Worm (Caenorhabditis elegans): ENCODE data around the gene srh-185.
"Not testable (repeated sequence)": the region's sequence is repeated elsewhere in the genome, so short reads cannot be mapped to it uniquely, and the experiment has no call there.

srh-185 gene

DNA sequence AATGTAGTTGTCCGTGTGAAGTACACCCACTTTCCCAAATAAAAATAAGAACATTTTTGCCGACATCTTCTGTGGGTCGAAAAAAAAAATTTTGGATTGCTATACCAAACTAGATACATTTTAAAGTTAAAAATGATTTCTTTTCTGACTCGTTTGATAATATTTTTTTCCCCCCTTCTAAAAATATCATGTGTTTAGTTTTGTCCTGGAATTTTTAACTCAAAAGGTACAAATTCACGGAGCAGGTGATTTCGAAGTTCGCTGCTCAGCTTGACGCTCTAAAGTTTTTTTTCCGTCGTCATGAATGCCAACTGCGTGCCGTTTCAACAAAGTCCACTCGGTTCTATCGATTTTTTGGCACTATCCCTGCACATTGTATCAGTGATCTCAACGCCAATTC lies at the start of gene srh-185:
srh-185 (plus strand) TSS at position 301 of the 400 bp plus-strand sequence.
- no peak for TF ChIP-seq unc-62 (GFP tag; optimal IDR thresholded peaks at IDR 0.05)

DNA sequence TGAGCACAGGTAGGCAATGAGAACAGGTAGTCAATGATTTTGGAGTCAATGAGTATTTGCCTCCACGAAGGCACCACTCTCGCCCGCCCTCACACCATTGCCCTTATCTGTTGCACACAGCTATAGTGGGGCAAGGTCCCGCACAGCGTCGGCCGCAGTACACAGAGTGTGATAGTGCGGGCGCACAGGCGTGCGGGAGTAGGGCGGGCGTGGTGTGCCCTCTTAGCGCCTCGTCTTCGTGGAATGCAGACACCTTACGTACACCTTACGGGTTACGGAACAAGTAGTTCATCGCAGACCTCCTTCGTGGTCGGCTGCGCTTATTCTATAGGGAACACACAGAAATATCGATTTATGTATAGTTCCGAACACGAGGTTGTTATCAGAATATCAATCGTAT lies 48.1 kb upstream of the srh-185 start:
- TF ChIP-seq unc-62 (GFP tag; optimal IDR thresholded peaks at IDR 0.05): no peak

DNA sequence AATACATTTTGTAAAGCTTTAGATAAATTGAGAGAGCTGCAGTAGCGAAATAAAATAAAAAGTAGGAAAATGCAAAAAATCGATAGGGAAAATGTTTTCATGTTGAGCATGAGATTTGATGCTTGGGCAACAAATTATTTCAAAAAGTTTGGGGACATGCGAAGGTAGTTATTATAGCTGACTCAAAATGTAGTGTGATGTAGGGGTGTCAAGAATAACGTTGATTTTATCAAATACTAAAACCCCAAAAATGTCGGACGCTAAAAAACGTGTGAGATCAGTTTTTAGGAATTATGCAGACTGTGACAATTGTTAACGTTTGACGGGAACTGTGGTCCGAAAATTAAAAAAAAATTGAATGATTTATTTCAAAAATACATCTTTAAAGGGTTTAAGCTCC lies 44.7 kb upstream of the srh-185 start, which contains the start of gene irld-12:
irld-12 (minus strand) TSS at position 101 of the 400 bp plus-strand sequence.
- no peak for TF ChIP-seq unc-62 (GFP tag; optimal IDR thresholded peaks at IDR 0.05)

DNA sequence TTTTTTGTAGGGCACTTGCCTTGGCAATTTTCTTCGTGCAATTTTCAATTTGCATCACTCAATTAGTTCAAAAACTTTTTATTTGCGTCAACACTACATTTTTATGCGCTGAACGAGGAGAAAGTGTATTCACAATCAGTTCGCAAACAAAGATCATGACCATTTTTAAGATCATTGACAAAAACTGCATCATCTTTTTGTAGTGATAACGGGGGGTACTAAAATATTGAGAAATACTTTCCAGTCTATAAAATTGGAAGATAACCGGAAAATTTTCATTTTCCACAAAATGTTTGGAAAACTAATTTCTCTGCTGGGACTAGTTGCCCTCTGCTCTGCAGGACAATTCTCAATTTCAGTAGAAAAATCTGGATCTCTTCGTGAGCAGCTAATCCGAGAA lies 41.8 kb upstream of the srh-185 start, which contains the start of gene asp-8:
asp-8 (plus strand) TSS at position 276 of the 400 bp plus-strand sequence.
- no peak for TF ChIP-seq unc-62 (GFP tag; optimal IDR thresholded peaks at IDR 0.05)

DNA sequence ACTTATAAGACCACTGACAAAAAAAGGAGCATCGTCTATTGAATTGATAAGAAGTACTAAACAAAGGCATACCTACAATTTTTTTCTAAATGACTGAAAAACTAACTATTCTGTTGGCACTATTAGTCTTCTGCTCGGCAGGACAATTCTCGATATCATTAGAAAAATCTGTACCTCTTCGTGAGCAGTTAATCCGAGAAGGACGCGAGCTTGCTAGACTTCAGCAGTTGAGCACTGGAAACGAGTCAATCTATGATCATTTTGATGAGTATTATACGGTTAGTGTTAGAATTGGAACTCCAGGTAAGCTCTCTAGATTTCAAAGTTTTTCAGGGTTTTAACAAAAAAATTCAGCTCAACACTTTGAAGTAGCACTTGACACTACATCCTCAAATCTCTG lies 37.8 kb upstream of the srh-185 start, which contains the start of gene asp-7:
asp-7 (plus strand) TSS at position 81 of the 400 bp plus-strand sequence.
- TF ChIP-seq unc-62 (GFP tag; optimal IDR thresholded peaks at IDR 0.05): no peak

DNA sequence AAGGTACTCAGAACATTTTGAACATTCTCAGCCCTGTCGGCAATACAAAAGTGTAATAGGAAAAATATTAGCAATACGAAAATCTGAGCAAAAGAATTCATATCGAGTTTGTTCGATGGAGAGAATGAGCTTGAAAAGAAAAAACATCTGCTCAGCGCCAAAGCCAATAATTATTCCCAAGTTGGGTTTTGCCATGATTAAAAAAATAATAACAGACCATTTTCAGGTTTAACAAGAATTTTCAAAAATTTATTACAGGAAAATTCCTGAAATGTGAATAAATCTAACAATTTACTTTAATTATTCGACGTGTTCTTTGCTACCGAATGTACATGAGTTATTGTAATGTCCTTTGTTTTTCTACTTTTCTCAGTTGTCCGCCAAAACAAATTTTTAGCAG lies 33.7 kb upstream of the srh-185 start, which contains the start of gene irld-38:
irld-38 (minus strand) TSS at position 101 of the 400 bp plus-strand sequence.
- no peak for TF ChIP-seq unc-62 (GFP tag; optimal IDR thresholded peaks at IDR 0.05)

DNA sequence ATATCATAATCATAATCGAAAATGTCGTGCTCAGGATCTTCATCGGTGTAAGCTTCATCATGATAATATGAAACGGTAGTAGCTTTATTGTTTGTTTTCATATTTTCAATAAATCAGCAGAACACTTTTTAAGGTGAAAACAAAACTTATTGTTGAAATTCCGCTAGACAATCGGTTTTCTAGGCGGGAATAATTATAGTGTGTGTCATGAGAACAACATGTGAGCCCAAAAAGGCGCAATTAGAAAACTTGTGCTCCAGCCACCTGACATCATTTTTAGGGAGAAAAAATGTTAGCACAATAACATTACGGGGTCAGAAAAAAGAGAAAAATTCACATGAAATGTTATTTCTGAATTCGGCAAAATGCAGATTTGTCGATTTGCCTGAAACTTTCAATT lies 31.8 kb upstream of the srh-185 start, which contains the start of gene srw-8:
srw-8 (minus strand) TSS at position 101 of the 400 bp plus-strand sequence.
- TF ChIP-seq unc-62 (GFP tag; optimal IDR thresholded peaks at IDR 0.05): no peak

DNA sequence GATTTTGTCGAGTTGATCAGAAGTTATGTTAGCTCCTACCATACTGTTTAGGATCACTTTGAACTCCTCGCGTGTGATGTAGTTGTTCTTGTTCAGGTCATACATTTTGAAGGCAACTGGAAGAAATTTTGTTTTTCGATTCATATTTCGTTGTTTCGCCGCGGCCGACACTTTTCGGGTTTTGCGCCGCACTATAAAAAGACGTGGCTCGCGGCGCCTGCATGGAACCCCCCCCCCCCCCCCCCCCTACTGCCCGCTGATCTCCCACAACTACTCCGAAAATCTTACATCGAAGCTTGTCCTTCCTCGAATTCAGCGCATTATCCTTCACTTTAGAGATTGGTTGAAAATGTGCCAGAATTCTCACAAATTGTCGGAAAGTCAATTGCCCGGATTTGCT lies 28.0 kb upstream of the srh-185 start:
- TF ChIP-seq unc-62 (GFP tag; optimal IDR thresholded peaks at IDR 0.05): no peak

DNA sequence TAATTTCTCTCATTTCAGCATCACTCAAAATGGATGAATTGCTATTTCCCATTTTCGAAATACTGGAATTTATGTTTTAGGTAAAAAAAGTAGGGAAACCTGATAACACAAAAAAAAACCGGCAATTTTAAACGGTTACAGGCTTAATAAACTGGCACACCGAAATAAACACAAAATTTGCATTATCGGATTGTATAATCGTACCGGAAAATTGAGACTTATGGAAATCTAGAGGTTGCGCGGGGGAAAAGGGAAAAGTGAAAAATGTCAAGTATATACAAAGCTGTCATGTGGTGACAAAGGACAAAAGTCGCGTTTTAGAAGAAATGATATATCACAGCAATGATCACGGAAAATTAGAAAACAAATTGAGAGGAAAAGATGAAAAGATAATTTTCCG lies 26.7 kb upstream of the srh-185 start, which contains the start of gene chpf-2:
chpf-2 (minus strand) TSS at position 101 of the 400 bp plus-strand sequence.
- no peak for TF ChIP-seq unc-62 (GFP tag; optimal IDR thresholded peaks at IDR 0.05)

DNA sequence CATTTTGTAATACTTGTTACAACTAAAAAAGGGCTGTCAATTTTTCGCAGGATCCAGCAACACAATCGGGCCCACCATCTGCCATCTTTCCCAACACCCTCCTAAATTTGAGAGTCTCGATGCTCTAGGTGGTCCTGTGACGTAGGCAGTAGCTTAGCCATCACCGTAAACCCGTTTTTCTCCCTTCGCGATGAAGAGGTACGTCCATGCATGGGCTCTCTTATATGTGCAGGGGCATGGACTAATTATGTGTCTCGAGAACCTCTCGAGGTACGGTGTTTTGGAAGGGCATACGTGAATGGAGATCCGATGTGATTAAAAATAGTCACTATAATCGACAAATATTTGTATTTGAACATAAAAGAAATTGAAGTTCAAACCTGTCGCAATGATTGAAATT lies 25.1 kb upstream of the srh-185 start:
- no peak for TF ChIP-seq unc-62 (GFP tag; optimal IDR thresholded peaks at IDR 0.05)

DNA sequence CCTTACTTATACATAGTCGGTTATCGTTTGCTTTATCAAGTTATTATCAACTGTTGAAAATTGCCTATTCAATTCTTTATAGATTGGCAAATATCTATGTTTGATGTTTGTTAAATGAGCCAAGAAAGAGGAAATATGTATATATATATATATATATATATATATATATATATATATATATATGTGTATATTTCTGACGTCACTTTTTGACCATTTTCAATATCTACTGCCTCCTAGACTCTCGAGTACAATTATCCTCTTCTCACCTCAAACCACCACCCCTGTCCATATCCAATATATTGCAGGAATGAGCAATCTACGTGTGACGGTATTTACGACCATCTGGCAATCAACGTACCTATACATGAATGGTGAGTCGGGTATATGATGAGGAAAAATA lies 21.2 kb upstream of the srh-185 start, which contains the start of gene F59D6.1:
F59D6.1 (plus strand) TSS at position 301 of the 400 bp plus-strand sequence.
- no peak for TF ChIP-seq unc-62 (GFP tag; optimal IDR thresholded peaks at IDR 0.05)

DNA sequence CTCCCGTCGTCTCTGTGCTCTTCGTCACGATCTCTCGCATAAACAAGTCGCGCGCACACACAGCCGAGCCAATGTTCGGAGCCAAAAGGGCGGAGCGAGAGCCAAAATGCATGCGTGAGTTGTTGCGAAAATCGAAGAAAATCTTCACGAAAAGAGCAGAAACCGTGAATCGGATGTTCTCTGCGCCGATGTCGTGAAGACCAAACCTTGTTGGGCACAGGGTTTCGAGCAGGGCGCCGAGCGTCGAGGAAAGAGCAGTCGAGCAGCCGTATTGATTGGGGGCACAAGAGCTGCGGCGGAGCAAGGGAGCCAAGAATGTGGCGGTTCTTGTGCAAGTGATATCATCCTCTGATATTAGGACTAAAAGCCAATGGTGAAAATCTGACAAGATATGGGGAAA lies 19.7 kb upstream of the srh-185 start:
- TF ChIP-seq unc-62 (GFP tag; optimal IDR thresholded peaks at IDR 0.05): no peak

DNA sequence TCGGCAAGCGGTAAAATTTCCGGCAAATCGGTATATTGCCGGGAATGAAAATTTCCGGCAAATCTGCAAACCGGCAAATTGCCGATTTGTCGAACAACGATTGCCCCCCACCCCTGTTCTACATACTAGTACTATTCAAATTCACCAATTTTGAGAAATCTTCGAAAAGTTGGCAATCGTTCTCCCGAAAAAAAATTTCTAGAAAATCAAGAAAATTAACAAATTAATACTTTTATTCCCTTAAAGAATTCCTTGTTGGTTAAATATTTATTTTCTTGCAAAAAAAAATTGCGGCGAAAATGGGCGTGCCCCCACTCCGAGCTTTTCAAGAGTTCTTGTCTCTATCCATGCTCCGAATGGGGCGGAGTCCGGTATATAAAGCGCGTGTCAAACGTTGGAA lies 11.8 kb upstream of the srh-185 start, which contains the start of gene C50H11.8:
C50H11.8 (plus strand) TSS at position 301 of the 400 bp plus-strand sequence.
- no peak for TF ChIP-seq unc-62 (GFP tag; optimal IDR thresholded peaks at IDR 0.05)

DNA sequence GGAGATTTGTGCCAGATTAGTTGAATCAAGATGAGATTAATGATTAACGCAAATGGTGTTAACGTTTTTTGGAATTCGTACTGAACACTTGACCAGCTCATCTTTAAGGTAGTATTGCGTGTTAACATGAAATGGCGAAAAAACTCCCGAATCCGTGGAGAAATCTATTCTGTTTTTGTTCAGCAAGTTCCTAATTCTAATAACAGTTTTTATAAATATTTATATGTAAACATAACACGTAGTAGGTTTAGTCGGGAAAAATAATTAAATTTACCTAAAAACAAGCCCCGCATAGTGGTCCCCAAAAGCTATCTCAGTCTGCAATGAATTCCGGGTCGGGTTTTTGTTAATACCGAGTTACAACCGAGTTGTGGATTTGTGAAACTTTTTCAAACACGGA lies 7.0 kb upstream of the srh-185 start, which contains the start of gene str-244:
str-244 (minus strand) TSS at position 101 of the 400 bp plus-strand sequence.
- TF ChIP-seq unc-62 (GFP tag; optimal IDR thresholded peaks at IDR 0.05): no peak

DNA sequence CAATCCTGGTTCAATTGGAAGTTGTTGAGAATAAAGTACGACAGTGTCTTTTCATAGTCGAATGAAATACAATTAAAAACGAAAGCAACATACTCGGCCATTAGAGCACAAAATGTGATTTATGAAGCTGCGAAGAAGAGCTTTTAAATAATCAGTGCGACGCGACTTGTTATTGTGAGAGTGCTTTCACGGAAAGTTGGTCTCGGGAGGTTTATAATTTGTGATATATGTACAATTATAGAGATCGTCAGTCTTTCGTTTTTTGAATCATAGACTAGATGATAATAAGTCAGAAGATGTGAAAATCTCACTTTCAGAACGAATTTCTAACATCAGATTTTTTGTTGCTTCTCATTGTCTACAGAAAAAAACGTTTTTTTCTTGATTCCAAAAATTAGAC lies 4.0 kb upstream of the srh-185 start, which contains the start of gene srt-15:
srt-15 (minus strand) TSS at position 101 of the 400 bp plus-strand sequence.
- no peak for TF ChIP-seq unc-62 (GFP tag; optimal IDR thresholded peaks at IDR 0.05)

DNA sequence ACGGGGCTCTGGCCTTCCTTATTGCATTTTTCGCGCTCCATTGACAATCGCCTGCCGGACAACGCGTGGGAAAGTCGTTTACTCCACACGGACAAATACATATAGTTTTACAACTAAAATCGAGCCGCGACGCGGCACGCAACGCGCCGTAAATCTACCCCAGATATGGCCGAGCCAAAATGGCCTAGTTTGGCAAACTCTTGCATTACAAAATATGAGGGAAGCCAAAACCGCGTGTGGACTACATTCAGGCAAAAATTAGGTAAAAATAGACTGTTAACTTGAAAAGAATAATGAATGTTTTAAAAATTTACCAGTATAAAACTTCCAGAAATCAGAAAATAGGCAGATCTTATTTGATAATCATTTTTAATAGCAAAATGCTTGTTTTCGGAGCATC lies 1.6 kb upstream of the srh-185 start, which contains the start of gene srt-16:
srt-16 (minus strand) TSS at position 101 of the 400 bp plus-strand sequence.
- TF ChIP-seq unc-62 (GFP tag; optimal IDR thresholded peaks at IDR 0.05): not testable (repeated sequence)

DNA sequence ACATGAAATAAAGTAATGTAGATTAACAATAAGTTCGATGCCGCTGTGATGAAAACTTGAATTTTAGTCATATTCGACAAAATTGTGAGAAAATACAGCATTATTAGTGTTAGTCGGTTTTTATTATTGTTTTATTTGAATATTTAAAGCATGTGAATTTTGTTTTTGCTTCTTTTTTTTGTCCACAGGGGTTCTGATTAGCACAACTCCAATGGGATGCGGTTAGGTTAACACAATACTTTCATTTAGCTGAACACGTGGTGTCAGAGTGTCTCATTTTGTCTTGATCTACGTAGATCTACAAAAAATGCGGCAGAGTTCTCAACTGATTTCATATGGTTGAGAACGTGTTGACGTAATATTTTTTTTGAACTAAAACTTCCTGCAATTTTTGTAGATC lies 3.1 kb downstream of the srh-185 start, which contains the start of gene str-40:
str-40 (minus strand) TSS at position 101 of the 400 bp plus-strand sequence.
- no peak for TF ChIP-seq unc-62 (GFP tag; optimal IDR thresholded peaks at IDR 0.05)
